Worm (Caenorhabditis elegans) whole organism, young adult: Measurements from ENCODE around the gene rcan-1.
A peak's percentile ranks its signal among the peaks of the same experiment; 100 is the strongest.

Source experiments
- F33H1.4 ChIP-seq: fragments of 200-800 bp; sonication (Bioruptor generic); IDR thresholded peaks from 2 replicates; pipeline ENCODE4 v1.3.6; 2022; ENCODE audit warnings: missing genetic modification reagents, missing genetic modification characterization, missing compliant biosample characterization
- F57C9.4 ChIP-seq: sonication (generic microtip); optimal IDR thresholded peaks from 2 replicates; lab custom pipeline; 2017; ENCODE audit warnings: mild to moderate bottlenecking, missing genetic modification characterization, missing compliant biosample characterization
- Y67H2A.10 ChIP-seq: fragments of 200-800 bp; sonication (Bioruptor generic); conservative IDR thresholded peaks from 2 replicates; pipeline ENCODE4 v1.3.6; 2022; ENCODE audit warnings: missing genetic modification reagents, missing genetic modification characterization, missing compliant biosample characterization
- ama-1 ChIP-seq, 3 experiments: fragments of 150-350 bp in 1 of 3; sonication (generic microtip) in 2 of 3; optimal IDR thresholded peaks; 2 replicates each; lab custom pipeline; 2014 to 2018; ENCODE audit warnings: missing biosample characterization in 2 of 3, missing genetic modification characterization in 2 of 3, missing genetic modification reagents in 2 of 3
- ceh-100 ChIP-seq: fragments of 200-800 bp; sonication (Bioruptor generic); IDR thresholded peaks from 2 replicates; pipeline ENCODE4 v1.3.6; 2022; ENCODE audit warnings: missing genetic modification reagents, missing genetic modification characterization, missing compliant biosample characterization
- dpl-1 ChIP-seq: fragments of 150-350 bp; optimal IDR thresholded peaks from 2 replicates; lab custom pipeline; 2014; ENCODE audit warnings: missing biosample characterization, missing genetic modification reagents, missing genetic modification characterization
- repo-1 ChIP-seq: sonication (generic microtip); optimal IDR thresholded peaks from 2 replicates; lab custom pipeline; 2017; ENCODE audit warnings: mild to moderate bottlenecking, missing genetic modification characterization, missing compliant biosample characterization
- unc-62 ChIP-seq: fragments of 150-350 bp; optimal IDR thresholded peaks from 2 replicates; lab custom pipeline; 2014; ENCODE audit warnings: missing biosample characterization, missing genetic modification reagents, missing genetic modification characterization
- ztf-25 ChIP-seq: fragments of 200-800 bp; sonication (Bioruptor generic); IDR thresholded peaks from 2 replicates; pipeline ENCODE4 v1.3.6; 2022; ENCODE audit warnings: missing genetic modification reagents, missing genetic modification characterization, missing compliant biosample characterization

- TF ChIP-seq ceh-100 (GFP tag; lab: Robert Waterston, UW) (no peak), Y67H2A.10 (GFP tag; lab: Robert Waterston, UW) (no peak), dpl-1 (GFP tag; lab: Kevin White, UChicago) (no peak), F57C9.4 (tag; lab: Kevin White, UChicago) (no peak), unc-62 (GFP tag; lab: Kevin White, UChicago) (no peak), F33H1.4 (GFP tag; lab: Robert Waterston, UW) (0 out of 2 replicates have a peak, but pooled peaks have one; percentile 15), ztf-25 (no peak), ama-1 (optimal IDR thresholded peaks at IDR 0.05; lab: Kevin White, UChicago) (no peak), ama-1 (GFP tag; optimal IDR thresholded peaks at IDR 0.05; lab: Kevin White, UChicago) (no peak), repo-1 (tag; lab: Kevin White, UChicago) (no peak)
Measured at ce11 chrIII:5730041-5730440, 46.1 kb upstream of the rcan-1 start.
